Worm (Caenorhabditis elegans): ENCODE data around the gene sre-5.

DNA sequence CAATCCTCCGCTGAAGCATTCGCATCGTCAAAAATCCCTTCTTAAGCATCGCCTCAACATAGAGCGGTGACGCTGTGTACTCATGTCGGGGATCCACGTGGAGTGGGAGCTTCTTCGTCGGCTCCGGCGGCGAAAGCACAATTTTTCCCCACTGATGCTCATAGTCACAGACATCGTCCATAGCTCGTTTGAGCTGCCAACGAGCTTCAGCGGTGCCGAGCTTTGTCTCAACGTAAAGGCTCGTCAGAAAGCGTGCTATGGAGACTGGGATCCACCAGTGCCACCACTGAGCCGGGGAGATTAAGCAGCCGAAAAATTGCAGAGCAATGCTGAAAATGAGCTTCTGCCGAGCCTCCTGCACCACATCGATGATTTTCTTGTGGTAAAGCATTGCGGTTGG is 25.8 kb downstream of the sre-5 start:
- TF ChIP-seq nhr-12 (tag; optimal IDR thresholded peaks at IDR 0.05) (no peak), alr-1 (tag; optimal IDR thresholded peaks at IDR 0.05; ENCODE audit: borderline replicate concordance) (no peak), ama-1 (optimal IDR thresholded peaks at IDR 0.05) (no peak), lsy-2 (tag; optimal IDR thresholded peaks at IDR 0.05) (no peak), fos-1 (tag; optimal IDR thresholded peaks at IDR 0.05) (no peak), unc-98 (GFP tag; IDR thresholded peaks at IDR 0.05) (no peak), unc-62 (GFP tag; optimal IDR thresholded peaks at IDR 0.05) (no peak), nhr-237 (tag; optimal IDR thresholded peaks at IDR 0.05) (no peak), mef-2 (tag; optimal IDR thresholded peaks at IDR 0.05) (no peak), nhr-76 (tag; optimal IDR thresholded peaks at IDR 0.05) (no peak), Y116A8C.19 (tag; optimal IDR thresholded peaks at IDR 0.05; ENCODE audit: borderline replicate concordance) (no peak), snpc-4 (tag; optimal IDR thresholded peaks at IDR 0.05) (no peak), ceh-63 (GFP tag; optimal IDR thresholded peaks at IDR 0.05) (no peak)
